Fruit fly (Drosophila melanogaster): Measurements from ENCODE around the gene CG9459.

Gene CG9459

DNA sequence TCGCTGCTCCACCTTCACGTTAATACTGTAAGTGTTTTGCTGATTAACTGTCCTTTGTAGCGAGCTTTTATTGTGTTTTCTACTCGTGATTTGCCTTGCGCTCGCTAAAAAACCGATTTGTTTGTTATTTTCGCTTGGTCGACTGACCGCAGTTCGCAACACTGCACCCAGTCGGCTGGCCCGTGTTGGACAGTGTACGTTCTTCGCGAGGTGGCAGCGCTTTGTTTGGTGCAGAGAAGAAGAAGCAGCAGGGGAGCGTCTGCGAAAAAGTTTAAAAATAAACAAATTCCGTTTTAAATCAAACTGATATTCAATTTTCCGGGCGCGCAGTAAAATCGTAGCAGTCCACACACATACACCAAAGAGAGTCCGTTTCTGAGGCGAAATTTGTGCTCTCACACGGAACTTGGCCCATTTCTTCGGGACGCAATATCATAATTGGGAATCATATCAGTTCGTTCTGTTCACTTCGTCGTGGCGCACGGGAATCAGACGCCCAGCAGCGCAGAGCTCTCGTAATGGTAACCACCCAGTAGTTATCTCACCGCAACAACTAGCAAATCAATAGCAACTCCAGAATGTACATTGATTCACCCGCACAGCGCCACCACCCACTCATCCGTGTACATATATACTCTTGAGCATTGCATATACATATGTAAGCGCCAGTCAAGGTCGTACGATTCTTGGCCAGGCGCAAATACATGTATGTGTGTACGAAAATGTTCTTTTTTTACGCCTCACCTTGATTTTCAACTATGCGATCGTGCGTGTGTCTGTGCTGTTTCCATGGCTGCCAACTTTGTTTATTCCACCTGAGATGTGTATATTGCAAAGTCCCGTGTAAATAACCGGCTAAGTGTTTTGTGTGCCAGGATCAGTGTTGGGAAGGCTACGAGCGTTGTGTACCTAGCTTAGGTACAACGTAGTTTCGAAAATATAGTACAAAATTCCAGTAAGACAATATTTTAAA is 50.3 kb downstream of the CG9459 start, which contains the start of gene Naa80 (continued):
- TF ChIP-seq YL-1 (GFP tag; optimal IDR thresholded peaks at IDR 0.05): peak; percentile 94
- peak; percentile 67 for TF ChIP-seq p53 (GFP tag; optimal IDR thresholded peaks at IDR 0.05)
- no peak for TF ChIP-seq fd64A (GFP tag; optimal IDR thresholded peaks at IDR 0.05)
- peak; percentile 41; the same call in 1 of the 2 replicates for TF ChIP-seq CG10366 (GFP tag; IDR thresholded peaks at IDR 0.05)
- TF ChIP-seq CG14441 (GFP tag; IDR thresholded peaks at IDR 0.05): peak; percentile 35; the same call in 1 of the 2 replicates
- TF ChIP-seq CG2199 (GFP tag; IDR thresholded peaks at IDR 0.05): peak; percentile 15; the same call in 1 of the 3 replicates
- TF ChIP-seq CG1602 (GFP tag; optimal IDR thresholded peaks at IDR 0.05): peak; percentile 21
- TF ChIP-seq CG15479 (GFP tag; optimal IDR thresholded peaks at IDR 0.05): no peak
- peak; percentile 87 for TF ChIP-seq CG9932 (GFP tag; IDR thresholded peaks at IDR 0.05)
- peak; percentile 57 for TF ChIP-seq Max (GFP tag; optimal IDR thresholded peaks at IDR 0.05)
- peak; percentile 7 for TF ChIP-seq disco-r (GFP tag; optimal IDR thresholded peaks at IDR 0.05)
- peak; percentile 16 for TF ChIP-seq dmrt11E (tag; optimal IDR thresholded peaks at IDR 0.05)
- TF ChIP-seq CoRest (tag; optimal IDR thresholded peaks at IDR 0.05): peak; percentile 6
- TF ChIP-seq cad (GFP tag; optimal IDR thresholded peaks at IDR 0.05): no peak
- TF ChIP-seq fd102C (GFP tag; optimal IDR thresholded peaks at IDR 0.05): no peak
- TF ChIP-seq ranshi (GFP tag; IDR thresholded peaks at IDR 0.05): peak; percentile 54; the same call in 1 of the 2 replicates
- TF ChIP-seq CG4328 (GFP tag; optimal IDR thresholded peaks at IDR 0.05): peak; percentile 1
- TF ChIP-seq slou (GFP tag; optimal IDR thresholded peaks at IDR 0.05): no peak
- peak; percentile 38 for TF ChIP-seq CG15269 (tag; optimal IDR thresholded peaks at IDR 0.05)
- TF ChIP-seq fru (optimal IDR thresholded peaks at IDR 0.05): no peak
- TF ChIP-seq ewg (GFP tag; optimal IDR thresholded peaks at IDR 0.05): peak; percentile 58
- TF ChIP-seq CG18764 (GFP tag; optimal IDR thresholded peaks at IDR 0.05): peak; percentile 34
- peak; percentile 61; the same call in 1 of the 3 replicates for TF ChIP-seq CG6791 (GFP tag; IDR thresholded peaks at IDR 0.05; ENCODE audit: partially characterized antibody)
- no peak for TF ChIP-seq so (GFP tag; IDR thresholded peaks at IDR 0.05)
- peak; percentile 99 for TF ChIP-seq Med (GFP tag)
- peak; percentile 28 for TF ChIP-seq mirr (GFP tag; optimal IDR thresholded peaks at IDR 0.05)
- TF ChIP-seq CG8388 (GFP tag; optimal IDR thresholded peaks at IDR 0.05): peak; percentile 23
- TF ChIP-seq CG32767 (GFP tag; IDR thresholded peaks at IDR 0.05): 0 out of 2 replicates have a peak, but pooled peaks have one; percentile 25
- TF ChIP-seq lov (optimal IDR thresholded peaks at IDR 0.05): no peak
- TF ChIP-seq lov (GFP tag; IDR thresholded peaks at IDR 0.05): peak; percentile 26; the same call in 1 of the 3 replicates
- TF ChIP-seq Dp (GFP tag; optimal IDR thresholded peaks at IDR 0.05): peak; percentile 83
- TF ChIP-seq eve (GFP tag; optimal IDR thresholded peaks at IDR 0.05): no peak
- TF ChIP-seq Myb (GFP tag; optimal IDR thresholded peaks at IDR 0.05): peak; percentile 96
- TF ChIP-seq twi (tag; optimal IDR thresholded peaks at IDR 0.05): peak; percentile 5
- TF ChIP-seq pzg (GFP tag; optimal IDR thresholded peaks at IDR 0.05): peak; percentile 94
- TF ChIP-seq Dfd (GFP tag; optimal IDR thresholded peaks at IDR 0.05): no peak
- TF ChIP-seq Blimp-1 (GFP tag; optimal IDR thresholded peaks at IDR 0.05): no peak
- TF ChIP-seq CG11695 (GFP tag; IDR thresholded peaks at IDR 0.05): no peak
- TF ChIP-seq prd (optimal IDR thresholded peaks at IDR 0.05): no peak
- TF ChIP-seq prd (GFP tag; IDR thresholded peaks at IDR 0.05): peak; percentile 61; the same call in 2 of the 3 replicates
- TF ChIP-seq tll (GFP tag; optimal IDR thresholded peaks at IDR 0.05): peak in 1 of 2 experiments; percentile 32
- TF ChIP-seq en (GFP tag; optimal IDR thresholded peaks at IDR 0.05): no peak
- peak in 1 of 3 experiments; percentile 24 for TF ChIP-seq Stat92E (GFP tag; optimal IDR thresholded peaks at IDR 0.05)
- no peak for TF ChIP-seq CG3838 (GFP tag; optimal IDR thresholded peaks at IDR 0.05)
- TF ChIP-seq Rfx (GFP tag; IDR thresholded peaks at IDR 0.05): peak; percentile 88
- peak; percentile 67 for TF ChIP-seq shn (GFP tag; optimal IDR thresholded peaks at IDR 0.05)
- peak; percentile 10 for TF ChIP-seq Usf (GFP tag; optimal IDR thresholded peaks at IDR 0.05)
- TF ChIP-seq sqz (GFP tag; optimal IDR thresholded peaks at IDR 0.05): no peak

Measured in whole organism, embryonic.